Worm (Caenorhabditis elegans): ENCODE data around the gene nop-1.

DNA sequence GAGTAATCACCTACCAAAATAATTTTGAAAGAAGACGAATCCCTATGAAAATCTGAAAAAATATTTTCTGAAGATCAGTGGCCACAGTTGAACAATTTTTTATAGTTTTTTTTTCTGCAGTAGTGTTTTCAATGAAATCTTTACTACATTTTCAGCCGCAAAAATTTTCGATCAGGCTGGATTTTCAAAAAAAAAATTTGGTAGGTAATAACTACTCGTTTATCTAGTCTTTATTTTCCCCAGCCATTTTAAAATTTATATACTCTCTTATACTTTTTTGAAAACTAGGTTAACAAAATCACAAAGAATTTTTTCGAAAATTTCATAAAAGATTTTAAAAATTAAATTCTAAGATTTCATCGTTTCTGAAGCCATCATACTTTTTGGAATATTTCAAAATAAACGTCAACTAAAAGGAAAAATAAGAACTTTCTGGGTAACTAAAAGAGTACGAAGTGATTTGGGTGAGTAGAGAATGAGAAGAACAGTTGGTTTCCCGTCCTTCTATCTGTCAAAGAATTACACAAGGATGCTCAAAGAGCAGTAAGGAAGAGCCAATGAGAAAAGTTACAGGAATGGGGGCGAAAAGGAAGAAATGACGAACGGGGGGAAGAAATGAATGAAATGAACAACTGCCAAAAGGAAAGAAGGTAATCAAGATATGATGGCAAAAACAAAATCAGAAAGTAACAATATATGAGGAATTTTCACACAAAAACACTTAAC, 16.6 kb downstream of the nop-1 start, which contains the start of gene mlp-1:
- TF ChIP-seq him-1 (tag; optimal IDR thresholded peaks at IDR 0.05) (no peak), dao-5 (tag; optimal IDR thresholded peaks at IDR 0.05) (no peak), W03F9.2 (tag; optimal IDR thresholded peaks at IDR 0.05) (no peak)

Data from whole organism, L4/young adult.